Worm (Caenorhabditis elegans): Measurements from ENCODE around the gene rabs-5.

ce11 chrIV:8115462-8115861 is 8.1 kb upstream of the rabs-5 start, which contains the start of gene irld-8:
- no peak for TF ChIP-seq mab-5 (tag; optimal IDR thresholded peaks at IDR 0.05)
- TF ChIP-seq nhr-76 (tag; optimal IDR thresholded peaks at IDR 0.05), result no peak
- no peak for TF ChIP-seq cnd-1 (tag; optimal IDR thresholded peaks at IDR 0.05)
- no peak for TF ChIP-seq unc-62 (GFP tag; optimal IDR thresholded peaks at IDR 0.05)
- TF ChIP-seq snpc-4 (tag; optimal IDR thresholded peaks at IDR 0.05), result no peak
- TF ChIP-seq nhr-2 (tag; optimal IDR thresholded peaks at IDR 0.05), result no peak
- TF ChIP-seq elt-1 (tag; optimal IDR thresholded peaks at IDR 0.05; ENCODE audit: borderline replicate concordance, insufficient read depth), result no peak

All from whole organism, mixed stage, embryonic.